Worm (Caenorhabditis elegans) whole organism, L3 larva: ENCODE measurements around the gene T02G5.15.

Experiments
- R02D3.7 ChIP-seq: fragments of 150-350 bp; optimal IDR thresholded peaks from 2 replicates; lab custom pipeline; 2014; ENCODE audit warnings: missing biosample characterization, missing genetic modification characterization
- ZK546.5 ChIP-seq: sonication (generic microtip); optimal IDR thresholded peaks from 2 replicates; lab custom pipeline; 2017; ENCODE audit warnings: missing biosample characterization, missing genetic modification characterization
- elt-2 ChIP-seq: sonication (generic microtip); optimal IDR thresholded peaks from 2 replicates; lab custom pipeline; 2016; ENCODE audit warnings: missing genetic modification reagents, mild to moderate bottlenecking, missing genetic modification characterization, missing compliant biosample characterization
- fkh-10 ChIP-seq: sonication (generic microtip); optimal IDR thresholded peaks from 2 replicates; lab custom pipeline; 2017; ENCODE audit warnings: missing biosample characterization, missing genetic modification reagents, missing genetic modification characterization
- jun-1 ChIP-seq: fragments of 150-350 bp; optimal IDR thresholded peaks from 2 replicates; lab custom pipeline; 2014; ENCODE audit warnings: missing biosample characterization, missing genetic modification reagents, missing genetic modification characterization
- nhr-43 ChIP-seq: sonication (generic microtip); optimal IDR thresholded peaks from 2 replicates; lab custom pipeline; 2016; ENCODE audit warnings: mild to moderate bottlenecking, missing genetic modification characterization, missing compliant biosample characterization; ENCODE audit not compliant: poor library complexity, severe bottlenecking

ce11 chrII:7106313-7106712, 22.2 kb downstream of the T02G5.15 start:
- TF ChIP-seq nhr-43 (tag; lab: Kevin White, UChicago) (no peak), elt-2 (tag; lab: Kevin White, UChicago) (no peak), jun-1 (tag; lab: Kevin White, UChicago) (no peak), ZK546.5 (tag; lab: Kevin White, UChicago) (no peak), fkh-10 (no peak), R02D3.7 (tag; lab: Kevin White, UChicago) (no peak)
